Worm (Caenorhabditis elegans) whole organism, L2 larva: Measurements from ENCODE around the gene B0218.5.

Experiments used
- C34F6.9 ChIP-seq: fragments of 150-350 bp; optimal IDR thresholded peaks from 2 replicates; lab custom pipeline; 2014; ENCODE audit warnings: missing biosample characterization, missing genetic modification characterization
- R02D3.7 ChIP-seq: fragments of 150-350 bp; optimal IDR thresholded peaks from 2 replicates; lab custom pipeline; 2014; ENCODE audit warnings: missing biosample characterization, missing genetic modification characterization
- aly-2 ChIP-seq: fragments of 150-350 bp; optimal IDR thresholded peaks from 2 replicates; lab custom pipeline; 2014; ENCODE audit warnings: missing biosample characterization, missing genetic modification characterization
- ama-1 ChIP-seq: fragments of 150-350 bp; optimal IDR thresholded peaks from 2 replicates; lab custom pipeline; 2018; ENCODE audit warnings: inconsistent platforms
- blmp-1 ChIP-seq: sonication (generic microtip); optimal IDR thresholded peaks from 2 replicates; lab custom pipeline; 2017; ENCODE audit warnings: missing genetic modification characterization, mild to moderate bottlenecking, missing compliant biosample characterization, antibody characterized with exemption, moderate library complexity; ENCODE audit not compliant: insufficient read depth
- egl-27 ChIP-seq: sonication (generic microtip); optimal IDR thresholded peaks from 3 replicates; lab custom pipeline; 2017; ENCODE audit warnings: missing biosample characterization, missing genetic modification reagents, missing genetic modification characterization
- elt-3 ChIP-seq: sonication (generic microtip); optimal IDR thresholded peaks from 2 replicates; lab custom pipeline; 2017; ENCODE audit warnings: missing biosample characterization, missing genetic modification characterization
- fos-1 ChIP-seq: fragments of 150-350 bp; optimal IDR thresholded peaks from 2 replicates; lab custom pipeline; 2014; ENCODE audit warnings: missing biosample characterization, missing genetic modification characterization
- gmeb-1 ChIP-seq: fragments of 150-350 bp; optimal IDR thresholded peaks from 2 replicates; lab custom pipeline; 2014; ENCODE audit warnings: missing biosample characterization, missing genetic modification characterization
- lin-11 ChIP-seq: fragments of 150-350 bp; sonication (generic microtip); optimal IDR thresholded peaks from 2 replicates; lab custom pipeline; 2014; ENCODE audit warnings: missing biosample characterization, missing genetic modification characterization, inconsistent platforms, mixed read lengths
- lin-39 ChIP-seq: fragments of 150-350 bp; optimal IDR thresholded peaks from 2 replicates; lab custom pipeline; 2014; ENCODE audit warnings: missing biosample characterization, missing genetic modification reagents, missing genetic modification characterization
- lsy-2 ChIP-seq, 2 experiments: fragments of 150-350 bp in 1 of 2; sonication (generic microtip) in 1 of 2; optimal IDR thresholded peaks; 2 replicates each; lab custom pipeline; 2014 to 2017; ENCODE audit warnings: missing biosample characterization in 2 of 2, missing genetic modification characterization in 2 of 2
- mab-5 ChIP-seq: fragments of 150-350 bp; optimal IDR thresholded peaks from 2 replicates; lab custom pipeline; 2014; ENCODE audit warnings: missing biosample characterization, missing genetic modification characterization
- mbf-1 ChIP-seq: sonication (generic microtip); optimal IDR thresholded peaks from 2 replicates; lab custom pipeline; 2017; ENCODE audit warnings: missing biosample characterization, missing genetic modification characterization
- mdl-1 ChIP-seq, 2 experiments: fragments of 150-350 bp in 1 of 2; sonication (generic microtip) in 1 of 2; optimal IDR thresholded peaks; 2 replicates each; lab custom pipeline; 2017; ENCODE audit warnings: missing biosample characterization in 2 of 2, missing genetic modification characterization in 2 of 2
- nhr-10 ChIP-seq: sonication (generic microtip); optimal IDR thresholded peaks from 2 replicates; lab custom pipeline; 2017; ENCODE audit warnings: missing biosample characterization, missing genetic modification characterization
- nhr-11 ChIP-seq: fragments of 150-350 bp; optimal IDR thresholded peaks from 2 replicates; lab custom pipeline; 2014; ENCODE audit warnings: missing biosample characterization, missing genetic modification characterization
- nhr-12 ChIP-seq: fragments of 150-350 bp; optimal IDR thresholded peaks from 2 replicates; lab custom pipeline; 2014; ENCODE audit warnings: missing biosample characterization, missing genetic modification characterization
- nhr-129 ChIP-seq: fragments of 150-350 bp; optimal IDR thresholded peaks from 2 replicates; lab custom pipeline; 2014; ENCODE audit warnings: missing biosample characterization, missing genetic modification characterization
- nhr-237 ChIP-seq: fragments of 150-350 bp; optimal IDR thresholded peaks from 2 replicates; lab custom pipeline; 2014; ENCODE audit warnings: missing biosample characterization, missing genetic modification characterization
- nhr-25 ChIP-seq: fragments of 150-350 bp; sonication (generic microtip); optimal IDR thresholded peaks from 3 replicates; lab custom pipeline; 2014; ENCODE audit warnings: missing biosample characterization, missing genetic modification characterization
- nhr-6 ChIP-seq: fragments of 150-350 bp; optimal IDR thresholded peaks from 2 replicates; lab custom pipeline; 2014; ENCODE audit warnings: missing biosample characterization, missing genetic modification characterization
- nhr-77 ChIP-seq: fragments of 150-350 bp; optimal IDR thresholded peaks from 2 replicates; lab custom pipeline; 2014; ENCODE audit warnings: missing biosample characterization, missing genetic modification characterization
- sma-3 ChIP-seq: sonication (generic microtip); optimal IDR thresholded peaks from 2 replicates; lab custom pipeline; 2016; ENCODE audit warnings: missing genetic modification reagents, missing genetic modification characterization, missing compliant biosample characterization
- sma-9 ChIP-seq, 2 experiments: fragments of 150-350 bp in 1 of 2; sonication (generic microtip) in 1 of 2; optimal IDR thresholded peaks; 2 replicates each; lab custom pipeline; 2014 to 2016; ENCODE audit warnings: missing genetic modification characterization in 2 of 2, mild to moderate bottlenecking in 1 of 2, missing biosample characterization in 1 of 2, missing compliant biosample characterization in 1 of 2, missing genetic modification reagents in 1 of 2, moderate library complexity in 1 of 2
- unc-39 ChIP-seq: fragments of 150-350 bp; optimal IDR thresholded peaks from 2 replicates; lab custom pipeline; 2014; ENCODE audit warnings: missing biosample characterization, missing genetic modification characterization
- unc-55 ChIP-seq: fragments of 150-350 bp; sonication (generic microtip); optimal IDR thresholded peaks from 3 replicates; lab custom pipeline; 2014; ENCODE audit warnings: missing biosample characterization, missing genetic modification reagents, missing genetic modification characterization
- unc-62 ChIP-seq: fragments of 150-350 bp; optimal IDR thresholded peaks from 2 replicates; lab custom pipeline; 2014; ENCODE audit warnings: missing biosample characterization, missing genetic modification reagents, missing genetic modification characterization
- zag-1 ChIP-seq: fragments of 150-350 bp; optimal IDR thresholded peaks from 2 replicates; lab custom pipeline; 2014; ENCODE audit warnings: missing biosample characterization, missing genetic modification characterization
- ztf-1 ChIP-seq: fragments of 200-800 bp; sonication (Bioruptor generic); conservative IDR thresholded peaks from 2 replicates; pipeline ENCODE4 v1.3.6; 2022; ENCODE audit warnings: missing genetic modification characterization, missing compliant biosample characterization

B0218.5 gene

ce11 chrIV:8182566-8182965 lies 25.5 kb upstream of the B0218.5 start:
- no peak for TF ChIP-seq C34F6.9 (tag; lab: Kevin White, UChicago)
- TF ChIP-seq mdl-1 (tag; optimal IDR thresholded peaks at IDR 0.05; lab: Kevin White, UChicago) = no peak
- TF ChIP-seq mbf-1 (tag; lab: Kevin White, UChicago) = no peak
- TF ChIP-seq lsy-2 (tag; optimal IDR thresholded peaks at IDR 0.05; lab: Kevin White, UChicago) = no peak
- TF ChIP-seq nhr-237 (tag; lab: Kevin White, UChicago) = no peak
- no peak for TF ChIP-seq blmp-1 (tag; lab: Kevin White, UChicago)
- TF ChIP-seq sma-9 (GFP tag; optimal IDR thresholded peaks at IDR 0.05; lab: Kevin White, UChicago) = no peak
- TF ChIP-seq sma-9 (tag; optimal IDR thresholded peaks at IDR 0.05; lab: Kevin White, UChicago) = no peak
- no peak for TF ChIP-seq ama-1 (lab: Kevin White, UChicago)
- no peak for TF ChIP-seq nhr-25 (tag; lab: Kevin White, UChicago)

- no peak for TF ChIP-seq unc-55
- TF ChIP-seq fos-1 (tag; lab: Kevin White, UChicago) = no peak
- TF ChIP-seq mbf-1 (tag; lab: Kevin White, UChicago) = no peak
- TF ChIP-seq egl-27 (tag; lab: Kevin White, UChicago) = no peak
- no peak for TF ChIP-seq ztf-1 (GFP tag; lab: Robert Waterston, UW)
- TF ChIP-seq gmeb-1 (tag; lab: Kevin White, UChicago) = no peak
- TF ChIP-seq nhr-129 = no peak
- TF ChIP-seq zag-1 (tag; lab: Kevin White, UChicago) = no peak
- no peak for TF ChIP-seq nhr-25 (tag; lab: Kevin White, UChicago)
- no peak for TF ChIP-seq mdl-1 (tag; optimal IDR thresholded peaks at IDR 0.05; lab: Kevin White, UChicago)
- TF ChIP-seq elt-3 = no peak
- no peak for TF ChIP-seq unc-39 (tag; lab: Kevin White, UChicago)
- no peak for TF ChIP-seq nhr-10 (tag; lab: Kevin White, UChicago)
- no peak for TF ChIP-seq lin-11 (tag; lab: Kevin White, UChicago)
- no peak for TF ChIP-seq nhr-11 (tag; lab: Kevin White, UChicago)
- TF ChIP-seq nhr-12 (tag; lab: Kevin White, UChicago) = no peak
- no peak for TF ChIP-seq R02D3.7
- no peak for TF ChIP-seq mab-5 (tag; lab: Kevin White, UChicago)
- no peak for TF ChIP-seq aly-2 (tag; lab: Kevin White, UChicago)
- TF ChIP-seq, all 48 proteins: peak for 0
Measured at ce11 chrIV:8181404-8181803, 24.3 kb upstream of the B0218.5 start.

- TF ChIP-seq unc-62 (GFP tag; lab: Kevin White, UChicago) = no peak
- TF ChIP-seq zag-1 (tag; lab: Kevin White, UChicago) = no peak
- TF ChIP-seq nhr-6 = no peak
- TF ChIP-seq lsy-2 (tag; optimal IDR thresholded peaks at IDR 0.05; lab: Kevin White, UChicago) = no peak
Measured at ce11 chrIV:8175686-8176532, 18.8 kb upstream of the B0218.5 start, which contains the start of gene pct-1. Gene pct-1 (plus strand): TSS chrIV:8176482.

- TF ChIP-seq fos-1 (tag; lab: Kevin White, UChicago) (peak; percentile 76), blmp-1 (tag; lab: Kevin White, UChicago) (peak; percentile 23), nhr-25 (tag; lab: Kevin White, UChicago) (peak; percentile 6), lin-39 (tag; lab: Kevin White, UChicago) (no peak)
Measured at ce11 chrIV:8174792-8175191, 17.7 kb upstream of the B0218.5 start.

- no peak for TF ChIP-seq nhr-77 (tag; lab: Kevin White, UChicago)
Measured at ce11 chrIV:8173610-8174009, 16.5 kb upstream of the B0218.5 start.

- TF ChIP-seq sma-3 (GFP tag; lab: Kevin White, UChicago) (no peak), nhr-25 (tag; lab: Kevin White, UChicago) (peak; percentile 43)
Measured at ce11 chrIV:8171376-8171775, 14.3 kb upstream of the B0218.5 start.
